Worm (Caenorhabditis elegans) whole organism, L1 larva: ENCODE measurements around the gene F15A4.2.

Experiments used
- C16A3.4 ChIP-seq: fragments of 150-350 bp; optimal IDR thresholded peaks from 2 replicates; lab custom pipeline; 2014; ENCODE audit warnings: missing biosample characterization, missing genetic modification characterization
- Y116A8C.19 ChIP-seq: sonication (generic microtip); optimal IDR thresholded peaks from 2 replicates; lab custom pipeline; 2016; ENCODE audit warnings: missing compliant biosample characterization, missing genetic modification characterization, borderline replicate concordance
- alr-1 ChIP-seq: fragments of 200-800 bp; sonication (Bioruptor generic); optimal IDR thresholded peaks from 2 replicates; lab custom pipeline; 2018; ENCODE audit warnings: borderline replicate concordance, mild to moderate bottlenecking, missing genetic modification characterization, missing compliant biosample characterization
- blmp-1 ChIP-seq: fragments of 150-350 bp; optimal IDR thresholded peaks from 2 replicates; lab custom pipeline; 2014; ENCODE audit warnings: missing biosample characterization, missing genetic modification characterization
- ceh-63 ChIP-seq: fragments of 200-800 bp; sonication (Bioruptor generic); optimal IDR thresholded peaks from 2 replicates; lab custom pipeline; 2018; ENCODE audit warnings: mild to moderate bottlenecking, missing genetic modification characterization, missing compliant biosample characterization
- ceh-90 ChIP-seq: sonication (generic microtip); optimal IDR thresholded peaks from 2 replicates; lab custom pipeline; 2016; ENCODE audit warnings: missing genetic modification characterization, missing compliant biosample characterization
- ces-1 ChIP-seq: fragments of 150-350 bp; optimal IDR thresholded peaks from 2 replicates; lab custom pipeline; 2014; ENCODE audit warnings: missing biosample characterization, missing genetic modification reagents, missing genetic modification characterization
- dpl-1 ChIP-seq, 3 experiments: fragments of 150-350 bp in 2 of 3; sonication (generic microtip) in 1 of 3; optimal IDR thresholded peaks; 2 replicates each; lab custom pipeline; 2014 to 2017; ENCODE audit warnings: missing biosample characterization in 3 of 3, missing genetic modification characterization in 3 of 3, missing genetic modification reagents in 3 of 3
- efl-1 ChIP-seq, 4 experiments: fragments of 150-350 bp; optimal IDR thresholded peaks in 3 of 4; peaks in 1 of 4; 1 replicate in 1 of 4; 2 replicates in 3 of 4; lab custom pipeline; 2014; ENCODE audit warnings: missing biosample characterization in 2 of 4, missing genetic modification characterization in 2 of 4, missing genetic modification reagents in 2 of 4
- efl-3 ChIP-seq: fragments of 200-800 bp; sonication (Bioruptor generic); optimal IDR thresholded peaks from 2 replicates; lab custom pipeline; 2018; ENCODE audit warnings: mild to moderate bottlenecking, missing genetic modification characterization, missing compliant biosample characterization
- egl-13 ChIP-seq: sonication (generic microtip); optimal IDR thresholded peaks from 2 replicates; lab custom pipeline; 2016; ENCODE audit warnings: missing genotype, missing genetic modification reagents, missing genetic modification characterization, missing compliant biosample characterization
- ets-5 ChIP-seq: fragments of 200-800 bp; sonication (Bioruptor generic); IDR thresholded peaks from 2 replicates; pipeline ENCODE4 v1.3.6; 2022; ENCODE audit warnings: missing genetic modification characterization, missing compliant biosample characterization
- hlh-17 ChIP-seq: fragments of 200-800 bp; sonication (Bioruptor generic); optimal IDR thresholded peaks from 2 replicates; lab custom pipeline; 2018; ENCODE audit warnings: missing genetic modification characterization, mild to moderate bottlenecking, missing compliant biosample characterization, moderate library complexity, borderline replicate concordance
- jun-1 ChIP-seq: fragments of 150-350 bp; optimal IDR thresholded peaks from 2 replicates; lab custom pipeline; 2014; ENCODE audit warnings: missing biosample characterization, missing genetic modification reagents, missing genetic modification characterization
- lin-13 ChIP-seq: fragments of 150-350 bp; optimal IDR thresholded peaks from 2 replicates; lab custom pipeline; 2014; ENCODE audit warnings: missing biosample characterization, missing genetic modification reagents, missing genetic modification characterization
- lin-14 ChIP-seq: fragments of 200-800 bp; sonication (Bioruptor generic); optimal IDR thresholded peaks from 2 replicates; lab custom pipeline; 2018; ENCODE audit warnings: mild to moderate bottlenecking, missing genetic modification characterization, moderate library complexity, missing compliant biosample characterization
- lin-35 ChIP-seq, 2 experiments: fragments of 150-350 bp; optimal IDR thresholded peaks; 2 replicates each; lab custom pipeline; 2014; ENCODE audit warnings: missing biosample characterization in 2 of 2, missing genetic modification characterization in 2 of 2, missing genetic modification reagents in 2 of 2
- lir-3 ChIP-seq: sonication (generic microtip); optimal IDR thresholded peaks from 2 replicates; lab custom pipeline; 2016; ENCODE audit warnings: mild to moderate bottlenecking, missing genetic modification characterization, moderate library complexity, missing compliant biosample characterization; ENCODE audit not compliant: poor library complexity
- lsy-2 ChIP-seq, 2 experiments: fragments of 150-350 bp; optimal IDR thresholded peaks; 2 replicates each; lab custom pipeline; 2014; ENCODE audit warnings: missing biosample characterization in 2 of 2, missing genetic modification characterization in 2 of 2
- mef-2 ChIP-seq: fragments of 150-350 bp; optimal IDR thresholded peaks from 2 replicates; lab custom pipeline; 2014; ENCODE audit warnings: missing biosample characterization, missing genetic modification characterization
- nhr-12 ChIP-seq: sonication (generic microtip); optimal IDR thresholded peaks from 2 replicates; lab custom pipeline; 2017; ENCODE audit warnings: missing biosample characterization, missing genetic modification characterization
- nhr-237 ChIP-seq: fragments of 150-350 bp; optimal IDR thresholded peaks from 2 replicates; lab custom pipeline; 2014; ENCODE audit warnings: missing biosample characterization, missing genetic modification characterization
- nhr-28 ChIP-seq: fragments of 150-350 bp; optimal IDR thresholded peaks from 2 replicates; lab custom pipeline; 2014; ENCODE audit warnings: missing biosample characterization, missing genetic modification characterization
- nhr-47 ChIP-seq: sonication (generic microtip); optimal IDR thresholded peaks from 2 replicates; lab custom pipeline; 2016; ENCODE audit warnings: mild to moderate bottlenecking, missing genetic modification characterization, moderate library complexity, missing compliant biosample characterization
- nhr-77 ChIP-seq: fragments of 150-350 bp; optimal IDR thresholded peaks from 2 replicates; lab custom pipeline; 2014; ENCODE audit warnings: missing biosample characterization, missing genetic modification characterization
- nhr-85 ChIP-seq: sonication (generic microtip); peaks from one replicate; lab custom pipeline; 2016; ENCODE audit warnings: missing genetic modification characterization, inconsistent platforms, missing compliant biosample characterization
- rnt-1 ChIP-seq: sonication (generic microtip); optimal IDR thresholded peaks from 2 replicates; lab custom pipeline; 2016; ENCODE audit warnings: mild to moderate bottlenecking, missing genetic modification characterization, moderate library complexity, missing compliant biosample characterization
- skn-1 ChIP-seq: fragments of 150-350 bp; optimal IDR thresholded peaks from 2 replicates; lab custom pipeline; 2014; ENCODE audit warnings: missing biosample characterization, missing genetic modification characterization
- snu-23 ChIP-seq: sonication (generic microtip); optimal IDR thresholded peaks from 2 replicates; lab custom pipeline; 2016; ENCODE audit warnings: missing genetic modification characterization, missing compliant biosample characterization
- sup-37 ChIP-seq: fragments of 200-800 bp; sonication (Bioruptor generic); optimal IDR thresholded peaks from 2 replicates; lab custom pipeline; 2018; ENCODE audit warnings: mild to moderate bottlenecking, missing genetic modification characterization, missing compliant biosample characterization
- swsn-7 ChIP-seq: sonication (generic microtip); optimal IDR thresholded peaks from 2 replicates; lab custom pipeline; 2016; ENCODE audit warnings: missing genetic modification characterization, missing compliant biosample characterization
- tbx-2 ChIP-seq: sonication (generic microtip); optimal IDR thresholded peaks from 2 replicates; lab custom pipeline; 2016; ENCODE audit warnings: missing genetic modification characterization, missing compliant biosample characterization
- tlp-1 ChIP-seq: fragments of 150-350 bp; optimal IDR thresholded peaks from 2 replicates; lab custom pipeline; 2014; ENCODE audit warnings: missing biosample characterization, missing genetic modification characterization
- unc-30 ChIP-seq: sonication (generic microtip); optimal IDR thresholded peaks from 2 replicates; lab custom pipeline; 2017; ENCODE audit warnings: missing biosample characterization, missing genetic modification characterization
- xbp-1 ChIP-seq: sonication (generic microtip); optimal IDR thresholded peaks from 2 replicates; lab custom pipeline; 2016; ENCODE audit warnings: missing genetic modification characterization, missing compliant biosample characterization
- zip-4 ChIP-seq: fragments of 200-800 bp; sonication (Bioruptor generic); optimal IDR thresholded peaks from 2 replicates; lab custom pipeline; 2018; ENCODE audit warnings: mild to moderate bottlenecking, missing genetic modification characterization, moderate library complexity, missing compliant biosample characterization
- ztf-11 ChIP-seq, 2 experiments: sonication (generic microtip); optimal IDR thresholded peaks; 2 replicates each; lab custom pipeline; 2016 to 2017; ENCODE audit warnings: missing genetic modification characterization in 2 of 2, missing biosample characterization in 1 of 2, missing compliant biosample characterization in 1 of 2
- ztf-4 ChIP-seq: fragments of 150-350 bp; optimal IDR thresholded peaks from 2 replicates; lab custom pipeline; 2014; ENCODE audit warnings: missing biosample characterization, missing genetic modification characterization

F15A4.2 gene

ce11 chrII:12462244-12462643 lies at the start of gene F15A4.2:
Gene F15A4.2 (plus strand): TSS chrII:12462544.
- TF ChIP-seq sup-37 (GFP tag; lab: Kevin White, UChicago) (no peak), ces-1 (GFP tag; lab: Kevin White, UChicago) (no peak), tlp-1 (no peak), jun-1 (tag; lab: Kevin White, UChicago) (no peak), xbp-1 (no peak), ets-5 (GFP tag; lab: Robert Waterston, UW) (no peak), lin-35 (GFP tag; optimal IDR thresholded peaks at IDR 0.05; lab: Kevin White, UChicago) (no peak), alr-1 (tag; lab: Kevin White, UChicago) (no peak), nhr-237 (tag; lab: Kevin White, UChicago) (no peak), snu-23 (GFP tag; lab: Kevin White, UChicago) (no peak), swsn-7 (tag; lab: Kevin White, UChicago) (no peak), nhr-47 (no peak), nhr-77 (tag; lab: Kevin White, UChicago) (no peak), ztf-4 (tag; lab: Kevin White, UChicago) (no peak)

DNA sequence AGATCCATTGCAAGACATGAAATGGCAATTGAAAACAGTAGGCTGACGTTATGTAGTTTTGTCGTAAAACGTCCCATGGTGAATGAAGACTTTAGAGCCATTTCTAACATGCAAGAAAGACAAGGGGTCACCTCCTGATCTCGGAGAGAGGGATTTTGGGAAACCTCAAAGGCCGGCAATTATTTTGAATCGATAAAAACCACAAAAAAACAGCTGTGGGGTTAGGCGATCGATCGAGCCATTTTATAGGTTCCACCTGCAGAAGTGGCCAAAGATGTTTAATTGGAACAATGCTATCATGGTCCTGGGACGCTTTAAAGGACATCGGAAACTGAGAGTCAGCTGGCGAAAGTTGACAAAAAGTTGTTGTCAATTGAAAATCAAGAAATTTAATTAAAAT lies 47.5 kb upstream of the F15A4.2 start, which contains the start of gene Y57A10C.11:
TSS of gene Y57A10C.11 (minus strand) at position 101 of the 400 bp plus-strand sequence.
- TF ChIP-seq jun-1 (tag; lab: Kevin White, UChicago): no peak
- no peak for TF ChIP-seq ztf-11 (tag; optimal IDR thresholded peaks at IDR 0.05; lab: Kevin White, UChicago)
- no peak for TF ChIP-seq egl-13 (tag; lab: Kevin White, UChicago)
- no peak for TF ChIP-seq efl-1 (optimal IDR thresholded peaks at IDR 0.05; lab: Kevin White, UChicago)
- no peak for TF ChIP-seq efl-1 (GFP tag; optimal IDR thresholded peaks at IDR 0.05 in 1 of 2; lab: Kevin White, UChicago)
- TF ChIP-seq lin-13: no peak
- TF ChIP-seq lin-14 (GFP tag; lab: Kevin White, UChicago): no peak
- TF ChIP-seq blmp-1 (tag; lab: Kevin White, UChicago): no peak
- TF ChIP-seq nhr-77 (tag; lab: Kevin White, UChicago): no peak
- no peak for TF ChIP-seq unc-30 (tag; lab: Kevin White, UChicago)
- no peak for TF ChIP-seq ces-1 (GFP tag; lab: Kevin White, UChicago)
- no peak for TF ChIP-seq lin-35 (GFP tag; optimal IDR thresholded peaks at IDR 0.05; lab: Kevin White, UChicago)
- no peak for TF ChIP-seq lir-3 (tag; lab: Kevin White, UChicago)
- TF ChIP-seq Y116A8C.19 (tag; lab: Kevin White, UChicago): no peak
- no peak for TF ChIP-seq nhr-47
- no peak for TF ChIP-seq efl-3 (GFP tag; lab: Kevin White, UChicago)
- TF ChIP-seq ceh-63 (GFP tag; lab: Kevin White, UChicago): no peak
- no peak for TF ChIP-seq rnt-1 (tag; lab: Kevin White, UChicago)
- no peak for TF ChIP-seq ceh-90 (tag; lab: Kevin White, UChicago)

DNA sequence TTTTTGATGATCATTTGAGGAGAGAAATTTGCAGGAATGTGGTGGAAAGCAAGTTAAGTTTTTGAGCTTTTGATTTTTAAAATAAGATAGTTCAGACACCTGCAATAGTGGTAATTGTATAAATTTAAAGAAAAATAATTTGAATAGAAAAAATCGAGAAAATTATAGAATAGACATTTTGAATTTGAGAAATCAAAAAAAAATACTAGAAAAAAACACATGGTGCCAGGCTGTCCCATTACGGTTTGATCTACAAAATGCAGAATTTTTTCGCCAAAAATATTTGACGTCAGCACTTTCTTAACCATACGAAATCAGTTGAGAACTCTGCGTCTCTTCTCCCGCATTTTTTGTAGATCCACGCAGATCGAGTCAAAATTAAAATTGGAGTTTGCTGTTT lies 44.8 kb upstream of the F15A4.2 start, which contains the start of gene sre-27:
TSS of gene sre-27 (minus strand) at position 101 of the 400 bp plus-strand sequence.
- TF ChIP-seq zip-4 (GFP tag; lab: Kevin White, UChicago) (no peak), nhr-28 (no peak), C16A3.4 (tag; lab: Kevin White, UChicago) (no peak), lin-13 (no peak), dpl-1 (GFP tag; optimal IDR thresholded peaks at IDR 0.05; lab: Kevin White, UChicago) (no peak), ceh-90 (tag; lab: Kevin White, UChicago) (no peak), swsn-7 (tag; lab: Kevin White, UChicago) (no peak), nhr-77 (tag; lab: Kevin White, UChicago) (no peak), skn-1 (no peak), mef-2 (tag; lab: Kevin White, UChicago) (no peak), lsy-2 (tag; optimal IDR thresholded peaks at IDR 0.05; lab: Kevin White, UChicago) (no peak), nhr-237 (tag; lab: Kevin White, UChicago) (no peak), blmp-1 (tag; lab: Kevin White, UChicago) (no peak), hlh-17 (GFP tag; lab: Kevin White, UChicago) (no peak), nhr-12 (no peak), nhr-85 (tag; lab: Kevin White, UChicago) (no peak), jun-1 (tag; lab: Kevin White, UChicago) (no peak), nhr-47 (no peak), tbx-2 (tag; lab: Kevin White, UChicago) (no peak), egl-13 (tag; lab: Kevin White, UChicago) (no peak)
